Worm (Caenorhabditis elegans) whole organism, L4 larva: ENCODE results near the gene icd-1.

Experiments used
- F37D6.2 ChIP-seq: sonication (generic microtip); optimal IDR thresholded peaks from 2 replicates; lab custom pipeline; 2016; ENCODE audit warnings: mild to moderate bottlenecking, missing genetic modification characterization, missing compliant biosample characterization
- T26A8.4 ChIP-seq: fragments of 200-800 bp; sonication (Bioruptor generic); IDR thresholded peaks from 2 replicates; pipeline ENCODE4 v1.3.6; 2022; ENCODE audit warnings: missing genetic modification characterization, missing compliant biosample characterization
- Y75B8A.6 ChIP-seq: fragments of 200-800 bp; sonication (Bioruptor generic); IDR thresholded peaks from 2 replicates; pipeline ENCODE4 v1.3.6; 2022; ENCODE audit warnings: missing genetic modification reagents, missing genetic modification characterization, missing compliant biosample characterization
- ZK337.2 ChIP-seq: fragments of 200-800 bp; sonication (Bioruptor generic); IDR thresholded peaks from 2 replicates; pipeline ENCODE4 v1.3.6; 2022; ENCODE audit warnings: missing genetic modification reagents, missing genetic modification characterization, missing compliant biosample characterization
- ZK546.5 ChIP-seq, 2 experiments: sonication (generic microtip); optimal IDR thresholded peaks; 2 replicates each; lab custom pipeline; 2017; ENCODE audit warnings: missing biosample characterization in 2 of 2, missing genetic modification characterization in 2 of 2
- aly-2 ChIP-seq: sonication (generic microtip); optimal IDR thresholded peaks from 2 replicates; lab custom pipeline; 2018; ENCODE audit warnings: missing biosample characterization, missing genetic modification characterization
- ama-1 ChIP-seq: fragments of 150-350 bp; optimal IDR thresholded peaks from 2 replicates; lab custom pipeline; 2014; ENCODE audit warnings: inconsistent platforms, mixed read lengths
- arid-1 ChIP-seq: fragments of 200-800 bp; sonication (Bioruptor generic); conservative IDR thresholded peaks from 2 replicates; pipeline ENCODE4 v1.3.6; 2022; ENCODE audit warnings: missing genetic modification reagents, missing genetic modification characterization, missing compliant biosample characterization
- ceh-28 ChIP-seq: fragments of 150-350 bp; optimal IDR thresholded peaks from 2 replicates; lab custom pipeline; 2014; ENCODE audit warnings: missing biosample characterization, missing genetic modification reagents, missing genetic modification characterization
- ceh-44 ChIP-seq: fragments of 200-800 bp; sonication (Bioruptor generic); IDR thresholded peaks from 2 replicates; pipeline ENCODE4 v1.3.6; 2022; ENCODE audit warnings: missing genetic modification reagents, missing genetic modification characterization, missing compliant biosample characterization
- ceh-82 ChIP-seq: sonication (generic microtip); optimal IDR thresholded peaks from 2 replicates; lab custom pipeline; 2017; ENCODE audit warnings: missing biosample characterization, missing genetic modification characterization
- daf-8 ChIP-seq: fragments of 200-800 bp; sonication (Bioruptor generic); IDR thresholded peaks from 2 replicates; pipeline ENCODE4 v1.3.6; 2022; ENCODE audit warnings: missing genetic modification characterization, missing compliant biosample characterization
- dmd-6 ChIP-seq: fragments of 200-800 bp; sonication (Bioruptor generic); IDR thresholded peaks from 2 replicates; pipeline ENCODE4 v1.3.6; 2022; ENCODE audit warnings: missing genetic modification reagents, missing genetic modification characterization, missing compliant biosample characterization
- dpl-1 ChIP-seq: fragments of 150-350 bp; optimal IDR thresholded peaks from 2 replicates; lab custom pipeline; 2014; ENCODE audit warnings: missing biosample characterization, missing genetic modification reagents, missing genetic modification characterization
- egl-43 ChIP-seq: fragments of 200-800 bp; sonication (Bioruptor generic); IDR thresholded peaks from 2 replicates; pipeline ENCODE4 v1.3.6; 2022; ENCODE audit warnings: missing genetic modification reagents, missing genetic modification characterization, missing compliant biosample characterization
- fkh-10 ChIP-seq: fragments of 150-350 bp; optimal IDR thresholded peaks from 2 replicates; lab custom pipeline; 2014; ENCODE audit warnings: missing biosample characterization, missing genetic modification reagents, missing genetic modification characterization
- hif-1 ChIP-seq, 2 experiments: sonication (generic microtip); optimal IDR thresholded peaks; 2 replicates each; lab custom pipeline; 2016 to 2017; ENCODE audit warnings: missing compliant biosample characterization in 2 of 2, missing genetic modification characterization in 2 of 2, missing genetic modification reagents in 2 of 2, missing genotype in 2 of 2, mild to moderate bottlenecking in 1 of 2
- hmg-1.1 ChIP-seq: fragments of 200-800 bp; sonication (Bioruptor generic); IDR thresholded peaks from 2 replicates; pipeline ENCODE4 v1.3.6; 2022; ENCODE audit warnings: missing genetic modification reagents, missing genetic modification characterization, missing compliant biosample characterization
- lin-13 ChIP-seq: fragments of 150-350 bp; optimal IDR thresholded peaks from 2 replicates; lab custom pipeline; 2014; ENCODE audit warnings: missing biosample characterization, missing genetic modification reagents, missing genetic modification characterization
- lin-38 ChIP-seq: fragments of 200-800 bp; sonication (Bioruptor generic); IDR thresholded peaks from 2 replicates; pipeline ENCODE4 v1.3.6; 2022; ENCODE audit warnings: missing genetic modification reagents, missing genetic modification characterization, missing compliant biosample characterization
- lin-39 ChIP-seq: fragments of 150-350 bp; optimal IDR thresholded peaks from 2 replicates; lab custom pipeline; 2014; ENCODE audit warnings: missing biosample characterization, missing genetic modification reagents, missing genetic modification characterization
- madf-9 ChIP-seq: fragments of 200-800 bp; sonication (Bioruptor generic); conservative IDR thresholded peaks from 2 replicates; pipeline ENCODE4 v1.3.6; 2022; ENCODE audit warnings: missing genetic modification reagents, missing genetic modification characterization, missing compliant biosample characterization
- mdt-29 ChIP-seq: fragments of 200-800 bp; sonication (Bioruptor generic); IDR thresholded peaks from 2 replicates; pipeline ENCODE4 v1.3.6; 2022; ENCODE audit warnings: missing genetic modification reagents, missing genetic modification characterization, missing compliant biosample characterization
- mep-1 ChIP-seq: fragments of 150-350 bp; sonication (generic microtip); optimal IDR thresholded peaks from 3 replicates; lab custom pipeline; 2014; ENCODE audit warnings: missing biosample characterization, missing genetic modification characterization
- mes-2 ChIP-seq: sonication (generic microtip); optimal IDR thresholded peaks from 2 replicates; lab custom pipeline; 2016; ENCODE audit warnings: missing genotype, mild to moderate bottlenecking, missing genetic modification characterization, missing compliant biosample characterization; ENCODE audit not compliant: poor library complexity, severe bottlenecking
- mxl-2 ChIP-seq: fragments of 200-800 bp; sonication (Bioruptor generic); conservative IDR thresholded peaks from 2 replicates; pipeline ENCODE4 v1.3.6; 2022; ENCODE audit warnings: missing genetic modification reagents, missing genetic modification characterization, missing compliant biosample characterization
- nhr-10 ChIP-seq: fragments of 150-350 bp; optimal IDR thresholded peaks from 2 replicates; lab custom pipeline; 2014; ENCODE audit warnings: missing biosample characterization, missing genetic modification characterization
- nhr-111 ChIP-seq: fragments of 200-800 bp; sonication (Bioruptor generic); optimal IDR thresholded peaks from 2 replicates; lab custom pipeline; 2018; ENCODE audit warnings: mild to moderate bottlenecking, missing genetic modification characterization, missing compliant biosample characterization
- nhr-237 ChIP-seq: sonication (generic microtip); optimal IDR thresholded peaks from 2 replicates; lab custom pipeline; 2017; ENCODE audit warnings: missing biosample characterization, missing genetic modification characterization
- nhr-28 ChIP-seq: fragments of 150-350 bp; optimal IDR thresholded peaks from 2 replicates; lab custom pipeline; 2014; ENCODE audit warnings: missing biosample characterization, missing genetic modification characterization
- php-3 ChIP-seq: fragments of 200-800 bp; sonication (Bioruptor generic); IDR thresholded peaks from 2 replicates; pipeline ENCODE4 v1.3.6; 2022; ENCODE audit warnings: missing genetic modification reagents, missing genetic modification characterization, missing compliant biosample characterization
- rbr-2 ChIP-seq: sonication (generic microtip); optimal IDR thresholded peaks from 2 replicates; lab custom pipeline; 2016; ENCODE audit warnings: missing genotype, missing genetic modification characterization, missing compliant biosample characterization
- saeg-2 ChIP-seq: fragments of 200-800 bp; sonication (Bioruptor generic); IDR thresholded peaks from 2 replicates; pipeline ENCODE4 v1.3.6; 2022; ENCODE audit warnings: missing genetic modification reagents, missing genetic modification characterization, missing compliant biosample characterization
- skn-1 ChIP-seq: fragments of 150-350 bp; optimal IDR thresholded peaks from 2 replicates; lab custom pipeline; 2014; ENCODE audit warnings: missing biosample characterization, missing genetic modification characterization
- snpc-1.2 ChIP-seq: fragments of 200-800 bp; sonication (Bioruptor generic); IDR thresholded peaks from 2 replicates; pipeline ENCODE4 v1.3.6; 2022; ENCODE audit warnings: missing genetic modification reagents, missing genetic modification characterization, missing compliant biosample characterization
- vab-7 ChIP-seq: fragments of 200-800 bp; sonication (Bioruptor generic); IDR thresholded peaks from 2 replicates; pipeline ENCODE4 v1.3.6; 2022; ENCODE audit warnings: missing genetic modification reagents, missing genetic modification characterization, missing compliant biosample characterization
- ztf-11 ChIP-seq: fragments of 150-350 bp; optimal IDR thresholded peaks from 2 replicates; lab custom pipeline; 2014; ENCODE audit warnings: missing biosample characterization, missing genetic modification characterization

The icd-1 gene

ce11 chrII:6600973-6601372 is 12.5 kb upstream of the icd-1 start, which contains the start of gene vps-33.2 (continued):
- no peak for TF ChIP-seq nhr-10 (tag; lab: Kevin White, UChicago)

ce11 chrII:6598050-6598449 is 9.6 kb upstream of the icd-1 start, which contains the start of gene dnj-8:
Gene dnj-8, minus strand, starts transcription at chrII:6598080.
- TF ChIP-seq ceh-82 (tag; lab: Kevin White, UChicago) = no peak
- TF ChIP-seq dpl-1 (GFP tag; lab: Kevin White, UChicago) = no peak
- TF ChIP-seq lin-38 (GFP tag; lab: Robert Waterston, UW) = 0 out of 2 replicates have a peak, but pooled peaks have one; percentile 12
- peak; percentile 44 for TF ChIP-seq mes-2 (tag; lab: Kevin White, UChicago)
- TF ChIP-seq ama-1 = peak; percentile 52
- peak; percentile 2 for TF ChIP-seq mep-1 (tag; lab: Kevin White, UChicago)

- TF ChIP-seq T26A8.4 (GFP tag; lab: Robert Waterston, UW) (no peak), snpc-1.2 (GFP tag; lab: Robert Waterston, UW) (0 out of 2 replicates have a peak, but pooled peaks have one; percentile 30)
- TF ChIP-seq, all 104 proteins: peak for 1
Observed at ce11 chrII:6597507-6597906, 9.1 kb upstream of the icd-1 start.

- TF ChIP-seq Y75B8A.6 (GFP tag; lab: Robert Waterston, UW) = no peak
- TF ChIP-seq daf-8 = no peak
- no peak for TF ChIP-seq lin-39 (tag; lab: Kevin White, UChicago)
- no peak for TF ChIP-seq ceh-28 (tag; lab: Kevin White, UChicago)
- TF ChIP-seq nhr-111 (GFP tag; lab: Kevin White, UChicago) = no peak
- no peak for TF ChIP-seq vab-7
- no peak for TF ChIP-seq T26A8.4 (GFP tag; lab: Robert Waterston, UW)
- TF ChIP-seq madf-9 (GFP tag; lab: Robert Waterston, UW) = no peak
- no peak for TF ChIP-seq lin-13 (GFP tag; lab: Kevin White, UChicago)
- no peak for TF ChIP-seq dmd-6 (GFP tag; lab: Robert Waterston, UW)
- TF ChIP-seq ZK546.5 (tag; optimal IDR thresholded peaks at IDR 0.05; lab: Kevin White, UChicago) = no peak
- TF ChIP-seq saeg-2 (GFP tag; lab: Robert Waterston, UW) = no peak
- no peak for TF ChIP-seq skn-1
Observed at ce11 chrII:6594151-6594550, 5.7 kb upstream of the icd-1 start, which contains the start of gene aipr-1. Gene aipr-1, minus strand, starts transcription at chrII:6594251.

- TF ChIP-seq hif-1 (tag; optimal IDR thresholded peaks at IDR 0.05; lab: Kevin White, UChicago) (no peak), mdt-29 (GFP tag; lab: Robert Waterston, UW) (no peak), T26A8.4 (GFP tag; lab: Robert Waterston, UW) (no peak), egl-43 (no peak), ceh-44 (GFP tag; lab: Robert Waterston, UW) (no peak), nhr-28 (no peak), nhr-111 (GFP tag; lab: Kevin White, UChicago) (no peak), php-3 (GFP tag; lab: Robert Waterston, UW) (no peak), nhr-237 (tag; lab: Kevin White, UChicago) (no peak), Y75B8A.6 (GFP tag; lab: Robert Waterston, UW) (no peak), rbr-2 (tag; lab: Kevin White, UChicago) (no peak), ztf-11 (tag; lab: Kevin White, UChicago) (no peak), fkh-10 (GFP tag; lab: Kevin White, UChicago) (no peak), aly-2 (tag; lab: Kevin White, UChicago) (no peak), vab-7 (no peak), hmg-1.1 (no peak), mxl-2 (GFP tag; lab: Robert Waterston, UW) (no peak), F37D6.2 (tag; lab: Kevin White, UChicago) (no peak), ZK337.2 (GFP tag; lab: Robert Waterston, UW) (no peak), arid-1 (GFP tag; lab: Robert Waterston, UW) (no peak)
Observed at ce11 chrII:6592251-6592650, 3.8 kb upstream of the icd-1 start, which contains the start of gene C56C10.9. Gene C56C10.9, minus strand, starts transcription at chrII:6592351.
